Fruit fly (Drosophila melanogaster): ENCODE measurements around the gene Hcf.

- TF ChIP-seq psq (optimal IDR thresholded peaks at IDR 0.05), result no peak
- no peak for TF ChIP-seq Myc (optimal IDR thresholded peaks at IDR 0.05)
- TF ChIP-seq ttk (optimal IDR thresholded peaks at IDR 0.05), result no peak
- no peak for TF ChIP-seq h (optimal IDR thresholded peaks at IDR 0.05)
- TF ChIP-seq Sin3A (optimal IDR thresholded peaks at IDR 0.05), result no peak
- TF ChIP-seq insv (optimal IDR thresholded peaks at IDR 0.05), result no peak
These were observed 24.8 kb downstream of the Hcf start for dm6 chr4:384546-384945.
